Worm (Caenorhabditis elegans): ENCODE measurements around the gene bir-2.

ce11 chrV:13565197-13565596 is 3.5 kb upstream of the bir-2 start:
- TF ChIP-seq ama-1 (optimal IDR thresholded peaks at IDR 0.05) (peak; percentile 69), nhr-28 (tag; optimal IDR thresholded peaks at IDR 0.05) (no peak), egl-27 (tag; optimal IDR thresholded peaks at IDR 0.05) (no peak), lin-13 (GFP tag; optimal IDR thresholded peaks at IDR 0.05) (peak; percentile 81), lsy-2 (tag; optimal IDR thresholded peaks at IDR 0.05) (peak; percentile 86 to 92), nhr-76 (tag; optimal IDR thresholded peaks at IDR 0.05) (no peak), tbx-2 (tag; optimal IDR thresholded peaks at IDR 0.05) (peak; percentile 93)

Measured in whole organism, L1 larva.